Fruit fly (Drosophila melanogaster) whole organism, embryonic: ENCODE results near the gene CG31627.

Source experiments
- CG11093 ChIP-seq: fragments of 200-800 bp; sonication (Bioruptor generic); IDR thresholded peaks from 3 replicates; pipeline ENCODE4 v1.3.6; 2022; ENCODE audit warnings: missing biosample characterization, missing genetic modification characterization
- CG11696 ChIP-seq: fragments of 200-800 bp; sonication (Bioruptor generic); IDR thresholded peaks from 2 replicates; pipeline ENCODE4 v1.3.6; 2022; ENCODE audit warnings: missing biosample characterization, missing genetic modification characterization
- CG11723 ChIP-seq: fragments of 200-800 bp; sonication (Bioruptor generic); optimal IDR thresholded peaks from 2 replicates; lab custom pipeline; 2017; ENCODE audit warnings: missing biosample characterization, mild to moderate bottlenecking, missing genetic modification characterization
- CG13123 ChIP-seq: fragments of 200-800 bp; sonication (Bioruptor generic); optimal IDR thresholded peaks from 2 replicates; lab custom pipeline; 2016; ENCODE audit warnings: missing biosample characterization, missing genetic modification characterization
- CG13287 ChIP-seq: fragments of 200-800 bp; sonication (Bioruptor generic); IDR thresholded peaks from 2 replicates; pipeline ENCODE4 v1.3.6; 2022; ENCODE audit warnings: missing biosample characterization, missing genetic modification characterization; ENCODE audit not compliant: partially characterized antibody
- CG13424 ChIP-seq: fragments of 200-800 bp; sonication (Bioruptor generic); optimal IDR thresholded peaks from 2 replicates; lab custom pipeline; 2019; ENCODE audit warnings: missing biosample characterization, mild to moderate bottlenecking, missing genetic modification characterization, moderate library complexity
- CG14710 ChIP-seq: fragments of 200-800 bp; sonication (Bioruptor generic); optimal IDR thresholded peaks from 3 replicates; lab custom pipeline; 2019; ENCODE audit warnings: missing biosample characterization, mild to moderate bottlenecking, missing genetic modification characterization, moderate library complexity
- CG17802 ChIP-seq: fragments of 200-800 bp; sonication (Bioruptor generic); optimal IDR thresholded peaks from 2 replicates; lab custom pipeline; 2018; ENCODE audit warnings: missing biosample characterization, mild to moderate bottlenecking, missing genetic modification characterization, moderate library complexity
- CG2712 ChIP-seq: fragments of 200-800 bp; optimal IDR thresholded peaks from 3 replicates; lab custom pipeline; 2019; ENCODE audit warnings: missing biosample characterization, mild to moderate bottlenecking, missing genetic modification characterization, moderate library complexity
- CG2875 ChIP-seq: fragments of 200-800 bp; sonication (Bioruptor generic); optimal IDR thresholded peaks from 2 replicates; lab custom pipeline; 2017; ENCODE audit warnings: missing biosample characterization, mild to moderate bottlenecking, missing genetic modification characterization, missing genetic modification reagents
- CG32767 ChIP-seq: fragments of 200-800 bp; sonication (Bioruptor generic); IDR thresholded peaks from 2 replicates; pipeline ENCODE4 v1.3.6; 2022; ENCODE audit warnings: missing biosample characterization, missing genetic modification characterization
- CG4282 ChIP-seq: fragments of 200-800 bp; sonication (Bioruptor generic); optimal IDR thresholded peaks from 2 replicates; lab custom pipeline; 2016; ENCODE audit warnings: missing biosample characterization, missing genetic modification characterization
- CG5180 ChIP-seq: fragments of 200-800 bp; sonication (Bioruptor generic); optimal IDR thresholded peaks from 3 replicates; lab custom pipeline; 2017; ENCODE audit warnings: missing biosample characterization, missing genetic modification characterization, mild to moderate bottlenecking, moderate library complexity, missing genetic modification reagents
- CG7963 ChIP-seq: fragments of 200-800 bp; sonication (Bioruptor generic); IDR thresholded peaks from 3 replicates; pipeline ENCODE4 v1.3.6; 2022; ENCODE audit warnings: missing biosample characterization, missing genetic modification characterization; ENCODE audit not compliant: partially characterized antibody
- CrebB ChIP-seq: fragments of 200-800 bp; sonication (Bioruptor generic); optimal IDR thresholded peaks from 3 replicates; lab custom pipeline; 2018; ENCODE audit warnings: missing biosample characterization, mild to moderate bottlenecking, missing genetic modification characterization
- D ChIP-seq, 2 experiments: fragments of 200-800 bp in 1 of 2; fragments of >200 bp in 1 of 2; sonication (Bioruptor generic) in 1 of 2; optimal IDR thresholded peaks; 2 replicates in 1 of 2; 3 replicates in 1 of 2; lab custom pipeline; 2017; ENCODE audit warnings: mild to moderate bottlenecking in 1 of 2, missing biosample characterization in 1 of 2, missing genetic modification characterization in 1 of 2, missing genetic modification reagents in 1 of 2
- Dfd ChIP-seq, 2 experiments: fragments of >200 bp; optimal IDR thresholded peaks; 2 replicates each; lab custom pipeline; 2017; ENCODE audit warnings: missing biosample characterization in 2 of 2, missing genetic modification characterization in 2 of 2
- Doc3 ChIP-seq: fragments of 200-800 bp; sonication (Bioruptor generic); IDR thresholded peaks from 3 replicates; pipeline ENCODE4 v1.3.6; 2022; ENCODE audit warnings: missing biosample characterization, missing genetic modification characterization; ENCODE audit not compliant: partially characterized antibody
- Gug ChIP-seq: fragments of 200-800 bp; sonication (Bioruptor generic); IDR thresholded peaks from 4 replicates; pipeline ENCODE4 v1.3.6; 2022; ENCODE audit warnings: missing biosample characterization, missing genetic modification characterization
- Med ChIP-seq: fragments of 200-800 bp; sonication (Bioruptor generic); peaks from one replicate; lab custom pipeline; 2016; ENCODE audit warnings: missing biosample characterization, missing genetic modification characterization, mild to moderate bottlenecking, inconsistent platforms, moderate library complexity
- Meics ChIP-seq: fragments of 200-800 bp; sonication (Bioruptor generic); optimal IDR thresholded peaks from 2 replicates; lab custom pipeline; 2017; ENCODE audit warnings: missing biosample characterization, mild to moderate bottlenecking, missing genetic modification characterization
- Mes4 ChIP-seq: fragments of 200-800 bp; sonication (Bioruptor generic); optimal IDR thresholded peaks from 2 replicates; lab custom pipeline; 2016; ENCODE audit warnings: missing biosample characterization, missing genetic modification characterization
- NFAT ChIP-seq: fragments of 200-800 bp; sonication (Bioruptor generic); IDR thresholded peaks from 2 replicates; pipeline ENCODE4 v1.3.6; 2022; ENCODE audit warnings: missing biosample characterization, missing genetic modification characterization
- Poxn ChIP-seq: fragments of 200-800 bp; sonication (Bioruptor generic); IDR thresholded peaks from 2 replicates; pipeline ENCODE4 v1.3.6; 2022; ENCODE audit warnings: missing biosample characterization, missing genetic modification characterization
- Tbp ChIP-seq: fragments of >200 bp; optimal IDR thresholded peaks from 2 replicates; lab custom pipeline; 2018; ENCODE audit warnings: missing biosample characterization, missing genetic modification characterization
- Usf ChIP-seq: fragments of 200-800 bp; sonication (Bioruptor generic); optimal IDR thresholded peaks from 2 replicates; lab custom pipeline; 2017; ENCODE audit warnings: missing genotype, missing biosample characterization, missing genetic modification characterization
- Xrp1 ChIP-seq: fragments of 200-800 bp; sonication (Bioruptor generic); IDR thresholded peaks from 2 replicates; pipeline ENCODE4 v1.3.6; 2022; ENCODE audit warnings: missing biosample characterization, missing genetic modification characterization
- abd-A ChIP-seq: fragments of 200-800 bp; sonication (Bioruptor generic); optimal IDR thresholded peaks from 3 replicates; lab custom pipeline; 2019; ENCODE audit warnings: missing biosample characterization, mild to moderate bottlenecking, missing genetic modification characterization, moderate library complexity
- al ChIP-seq: fragments of 200-800 bp; sonication (Bioruptor generic); IDR thresholded peaks from 2 replicates; pipeline ENCODE4 v1.3.6; 2022; ENCODE audit warnings: missing biosample characterization, missing genetic modification characterization
- her ChIP-seq: fragments of 200-800 bp; sonication (Bioruptor generic); optimal IDR thresholded peaks from 2 replicates; lab custom pipeline; 2016; ENCODE audit warnings: missing biosample characterization, missing genetic modification characterization
- hth ChIP-seq: fragments of >200 bp; optimal IDR thresholded peaks from 2 replicates; lab custom pipeline; 2017; ENCODE audit warnings: inconsistent platforms
- kay ChIP-seq: fragments of 200-800 bp; sonication (Bioruptor generic); optimal IDR thresholded peaks from 2 replicates; lab custom pipeline; 2016; ENCODE audit warnings: missing biosample characterization, missing genetic modification characterization
- klu ChIP-seq: fragments of 200-800 bp; sonication (Bioruptor generic); IDR thresholded peaks from 2 replicates; pipeline ENCODE4 v1.3.6; 2022; ENCODE audit warnings: missing biosample characterization, missing genetic modification characterization
- lov ChIP-seq, 2 experiments: fragments of 200-800 bp in 1 of 2; fragments of >200 bp in 1 of 2; sonication (Bioruptor generic) in 1 of 2; IDR thresholded peaks in 1 of 2; optimal IDR thresholded peaks in 1 of 2; 2 replicates in 1 of 2; 3 replicates in 1 of 2; pipeline versions ENCODE4 v1.3.6 to Lab custom; 2017 to 2022; ENCODE audit warnings: missing biosample characterization in 1 of 2, missing genetic modification characterization in 1 of 2
- prd ChIP-seq, 3 experiments: fragments of >200 bp in 2 of 3; fragments of 200-800 bp in 1 of 3; sonication (Bioruptor generic) in 1 of 3; optimal IDR thresholded peaks in 2 of 3; IDR thresholded peaks in 1 of 3; 2 replicates in 2 of 3; 3 replicates in 1 of 3; pipeline versions ENCODE4 v1.3.6 to Lab custom; 2017 to 2022; ENCODE audit warnings: missing biosample characterization in 1 of 3, missing genetic modification characterization in 1 of 3
- pros ChIP-seq: fragments of 200-800 bp; sonication (Bioruptor generic); optimal IDR thresholded peaks from 3 replicates; lab custom pipeline; 2019; ENCODE audit warnings: missing biosample characterization, mild to moderate bottlenecking, missing genetic modification characterization, moderate library complexity
- run ChIP-seq: fragments of 200-800 bp; sonication (Bioruptor generic); optimal IDR thresholded peaks from 3 replicates; lab custom pipeline; 2018; ENCODE audit warnings: missing biosample characterization, mild to moderate bottlenecking, missing genetic modification characterization
- shn ChIP-seq: fragments of 200-800 bp; sonication (Bioruptor generic); optimal IDR thresholded peaks from 3 replicates; lab custom pipeline; 2016; ENCODE audit warnings: missing biosample characterization, missing genetic modification characterization
- sima ChIP-seq: fragments of 200-800 bp; sonication (Bioruptor generic); optimal IDR thresholded peaks from 2 replicates; lab custom pipeline; 2016; ENCODE audit warnings: missing biosample characterization, missing genetic modification characterization
- slou ChIP-seq: fragments of 200-800 bp; sonication (Bioruptor generic); optimal IDR thresholded peaks from 3 replicates; lab custom pipeline; 2016; ENCODE audit warnings: missing biosample characterization, missing genetic modification characterization
- sug ChIP-seq: fragments of 200-800 bp; optimal IDR thresholded peaks from 2 replicates; lab custom pipeline; 2019; ENCODE audit warnings: missing biosample characterization, mild to moderate bottlenecking, missing genetic modification characterization, moderate library complexity
- tap ChIP-seq: fragments of 200-800 bp; optimal IDR thresholded peaks from 3 replicates; lab custom pipeline; 2019; ENCODE audit warnings: missing biosample characterization, mild to moderate bottlenecking, missing genetic modification characterization, moderate library complexity
- tll ChIP-seq, 2 experiments: fragments of 200-800 bp in 1 of 2; fragments of >200 bp in 1 of 2; sonication (Bioruptor generic) in 1 of 2; optimal IDR thresholded peaks; 2 replicates each; lab custom pipeline; 2017 to 2019; ENCODE audit warnings: missing biosample characterization in 2 of 2, missing genetic modification characterization in 2 of 2, mild to moderate bottlenecking in 1 of 2, moderate library complexity in 1 of 2
- trh ChIP-seq: fragments of 200-800 bp; sonication (Bioruptor generic); optimal IDR thresholded peaks from 2 replicates; lab custom pipeline; 2016; ENCODE audit warnings: missing biosample characterization, missing genetic modification characterization
- ttk ChIP-seq: fragments of 200-800 bp; sonication (Bioruptor generic); IDR thresholded peaks from 2 replicates; pipeline ENCODE4 v2.1.2; 2022; ENCODE audit warnings: missing biosample characterization, missing genetic modification characterization
- unpg ChIP-seq: fragments of 200-800 bp; sonication (Bioruptor generic); optimal IDR thresholded peaks from 3 replicates; lab custom pipeline; 2018; ENCODE audit warnings: missing biosample characterization, mild to moderate bottlenecking, missing genetic modification characterization, moderate library complexity
- vvl ChIP-seq: fragments of 200-800 bp; sonication (Bioruptor generic); IDR thresholded peaks from 2 replicates; pipeline ENCODE4 v1.3.6; 2022; ENCODE audit warnings: missing biosample characterization, missing genetic modification characterization
- zen2 ChIP-seq: fragments of 200-800 bp; sonication (Bioruptor generic); IDR thresholded peaks from 3 replicates; pipeline ENCODE4 v1.3.6; 2022; ENCODE audit warnings: missing biosample characterization, missing genetic modification characterization; ENCODE audit not compliant: partially characterized antibody
- zfh1 ChIP-seq: fragments of 200-800 bp; sonication (Bioruptor generic); IDR thresholded peaks from 3 replicates; pipeline ENCODE4 v1.3.6; 2022; ENCODE audit warnings: missing biosample characterization, missing genetic modification characterization

Gene CG31627

DNA sequence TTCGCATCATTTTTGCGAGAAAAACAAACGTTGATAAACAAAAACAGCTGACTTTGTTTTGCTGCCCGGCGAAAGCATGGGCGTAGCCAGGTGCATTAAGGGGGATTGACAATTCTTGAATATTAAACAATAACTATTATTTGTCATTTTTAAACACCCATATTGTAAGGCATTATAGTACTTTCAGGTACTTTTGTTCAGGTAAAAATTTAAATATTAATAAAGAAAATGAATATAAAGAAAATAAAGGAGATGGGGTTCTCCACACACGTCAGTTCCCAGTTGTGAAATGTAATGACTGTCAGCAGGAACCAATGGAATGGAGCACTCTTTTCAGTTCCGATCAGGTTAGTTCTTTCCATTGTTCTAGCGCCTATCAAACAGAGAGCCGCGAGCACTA lies 14.5 kb upstream of the CG31627 start, which contains the start of the genes Coq3 and Pld3 (continued):
- no peak for TF ChIP-seq tll (GFP tag; optimal IDR thresholded peaks at IDR 0.05; lab: Kevin White, UChicago)
- no peak for TF ChIP-seq pros (GFP tag; lab: Kevin White, UChicago)
- no peak for TF ChIP-seq sima (GFP tag; lab: Kevin White, UChicago)
- no peak for TF ChIP-seq abd-A (tag; lab: Kevin White, UChicago)
- TF ChIP-seq CG32767, result peak; percentile 58; the same call in 1 of the 2 replicates
- no peak for TF ChIP-seq prd (optimal IDR thresholded peaks at IDR 0.05; lab: Kevin White, UChicago)
- peak; percentile 85 for TF ChIP-seq prd (GFP tag; IDR thresholded peaks at IDR 0.05; lab: Robert Waterston, UW)
- peak; percentile 86 for TF ChIP-seq unpg (GFP tag; lab: Kevin White, UChicago)
- TF ChIP-seq CG13287 (GFP tag; lab: Robert Waterston, UW), result no peak
- TF ChIP-seq tap, result peak; percentile 72
- TF ChIP-seq CG2712 (tag; lab: Kevin White, UChicago), result peak; percentile 88
- TF ChIP-seq CG17802 (tag; lab: Kevin White, UChicago), result peak; percentile 31
- TF ChIP-seq D (optimal IDR thresholded peaks at IDR 0.05; lab: Kevin White, UChicago), result no peak
- TF ChIP-seq D (GFP tag; optimal IDR thresholded peaks at IDR 0.05; lab: Kevin White, UChicago), result peak; percentile 69
- peak; percentile 77 for TF ChIP-seq slou (GFP tag; lab: Kevin White, UChicago)
- TF ChIP-seq CG11093, result peak; percentile 68
- TF ChIP-seq Med (GFP tag; lab: Kevin White, UChicago), result peak; percentile 97
- TF ChIP-seq CG4282, result no peak
- no peak for TF ChIP-seq lov (optimal IDR thresholded peaks at IDR 0.05; lab: Kevin White, UChicago)
- peak; percentile 80; the same call in 1 of the 3 replicates for TF ChIP-seq lov (GFP tag; IDR thresholded peaks at IDR 0.05; lab: Robert Waterston, UW)
- TF ChIP-seq Doc3 (GFP tag; lab: Robert Waterston, UW), result no peak
- TF ChIP-seq CG14710 (tag; lab: Kevin White, UChicago), result peak; percentile 77
- TF ChIP-seq Usf (GFP tag; lab: Kevin White, UChicago), result peak; percentile 75
- peak; percentile 66; the same call in 1 of the 2 replicates for TF ChIP-seq CG11696 (GFP tag; lab: Robert Waterston, UW)
- peak; percentile 61 for TF ChIP-seq al
- no peak for TF ChIP-seq Tbp (GFP tag; lab: Kevin White, UChicago)
- TF ChIP-seq her, result peak; percentile 67
- TF ChIP-seq CG7963 (GFP tag; lab: Robert Waterston, UW), result no peak
- peak; percentile 46 for TF ChIP-seq run (tag; lab: Kevin White, UChicago)
- peak; percentile 61; the same call in 1 of the 2 replicates for TF ChIP-seq ttk (GFP tag; lab: Robert Waterston, UW)
- peak; percentile 94 for TF ChIP-seq vvl (GFP tag; lab: Robert Waterston, UW)
- peak; percentile 80 for TF ChIP-seq NFAT (GFP tag; lab: Robert Waterston, UW)
- TF ChIP-seq CG5180 (GFP tag; lab: Kevin White, UChicago), result peak; percentile 39
- peak; percentile 90 for TF ChIP-seq zfh1 (GFP tag; lab: Robert Waterston, UW)
- peak; percentile 80 for TF ChIP-seq sug (tag; lab: Kevin White, UChicago)
- peak; percentile 57 for TF ChIP-seq CG13123 (GFP tag; lab: Kevin White, UChicago)
- no peak for TF ChIP-seq Poxn (GFP tag; lab: Robert Waterston, UW)
- TF ChIP-seq CG2875 (GFP tag; lab: Kevin White, UChicago), result peak; percentile 71
- TF ChIP-seq Meics, result peak; percentile 86
- peak; percentile 42 for TF ChIP-seq shn (GFP tag; lab: Kevin White, UChicago)
- peak; percentile 85 for TF ChIP-seq CG13424 (tag; lab: Kevin White, UChicago)
- peak; percentile 60 for TF ChIP-seq CrebB (tag; lab: Kevin White, UChicago)
- peak; percentile 19 for TF ChIP-seq trh
- TF ChIP-seq kay, result peak; percentile 66
- no peak for TF ChIP-seq zen2 (GFP tag; lab: Robert Waterston, UW)
- peak; percentile 44; the same call in 1 of the 2 replicates for TF ChIP-seq klu (GFP tag; lab: Robert Waterston, UW)
- TF ChIP-seq Mes4, result peak; percentile 23
- TF ChIP-seq CG11723 (GFP tag; lab: Kevin White, UChicago), result peak; percentile 70
- no peak for TF ChIP-seq Dfd (GFP tag; optimal IDR thresholded peaks at IDR 0.05; lab: Kevin White, UChicago)
- peak; percentile 90 for TF ChIP-seq Gug (GFP tag; lab: Robert Waterston, UW)
- no peak for TF ChIP-seq hth
- TF ChIP-seq Xrp1, result peak; percentile 90
